Worm (Caenorhabditis elegans): ENCODE results near the gene M60.7.

M60.7 gene

ce11 chrX:8247088-8247487 is 13.9 kb downstream of the M60.7 start:
- TF ChIP-seq madf-3 (GFP tag; IDR thresholded peaks at IDR 0.05) (0 out of 2 replicates have a peak, but pooled peaks have one; percentile 59), chd-7 (tag; optimal IDR thresholded peaks at IDR 0.05) (no peak)

ce11 chrX:8246126-8246525 is 14.8 kb downstream of the M60.7 start, which contains the start of gene kqt-2:
Gene kqt-2 (minus strand): TSS chrX:8246369.
- peak; percentile 35; the same call in 1 of the 2 replicates for TF ChIP-seq dox-1 (GFP tag; IDR thresholded peaks at IDR 0.05)
- TF ChIP-seq F52B5.7 (tag; optimal IDR thresholded peaks at IDR 0.05): no peak
- peak; percentile 75 for TF ChIP-seq nhr-80 (tag; optimal IDR thresholded peaks at IDR 0.05)
- TF ChIP-seq let-607 (tag; optimal IDR thresholded peaks at IDR 0.05): peak in 1 of 2 experiments; percentile 0
- no peak for TF ChIP-seq aptf-2 (GFP tag; conservative IDR thresholded peaks at IDR 0.05)

ce11 chrX:8243116-8243515 is 17.9 kb downstream of the M60.7 start:
- no peak for TF ChIP-seq snpc-1.1 (tag; optimal IDR thresholded peaks at IDR 0.05; ENCODE audit: insufficient read depth)
- no peak for TF ChIP-seq ceh-27 (GFP tag; optimal IDR thresholded peaks at IDR 0.05)
- no peak for TF ChIP-seq C17E4.6 (GFP tag; IDR thresholded peaks at IDR 0.05)
- TF ChIP-seq ekl-4 (GFP tag; IDR thresholded peaks at IDR 0.05): no peak
- TF ChIP-seq nfyb-1 (GFP tag; IDR thresholded peaks at IDR 0.05): no peak
- TF ChIP-seq bed-1 (GFP tag; IDR thresholded peaks at IDR 0.05): no peak
- TF ChIP-seq pha-4 (tag; optimal IDR thresholded peaks at IDR 0.05): peak; percentile 31
- no peak for TF ChIP-seq let-607 (tag; optimal IDR thresholded peaks at IDR 0.05)
- TF ChIP-seq unc-62 (GFP tag; optimal IDR thresholded peaks at IDR 0.05): peak; percentile 75
- TF ChIP-seq F39B2.1 (GFP tag; IDR thresholded peaks at IDR 0.05): no peak
- peak; percentile 93 for TF ChIP-seq nhr-80 (tag; optimal IDR thresholded peaks at IDR 0.05)
- no peak for TF ChIP-seq K12H6.12 (tag; optimal IDR thresholded peaks at IDR 0.05)
- no peak for TF ChIP-seq nfya-2 (GFP tag; IDR thresholded peaks at IDR 0.05)
- no peak for TF ChIP-seq F57C9.4 (tag; optimal IDR thresholded peaks at IDR 0.05)
- TF ChIP-seq snpc-3.4 (tag; optimal IDR thresholded peaks at IDR 0.05): no peak
- peak; percentile 65 for TF ChIP-seq ets-4 (GFP tag; optimal IDR thresholded peaks at IDR 0.05)
- no peak for TF ChIP-seq die-1 (tag; optimal IDR thresholded peaks at IDR 0.05)
- no peak for TF ChIP-seq rpc-1 (optimal IDR thresholded peaks at IDR 0.05)
- TF ChIP-seq rpc-1 (tag; optimal IDR thresholded peaks at IDR 0.05): no peak
- no peak for TF ChIP-seq rec-8 (tag; optimal IDR thresholded peaks at IDR 0.05)
- TF ChIP-seq hmg-20 (GFP tag; IDR thresholded peaks at IDR 0.05): no peak
- peak; percentile 40 for TF ChIP-seq ZK185.1 (tag; optimal IDR thresholded peaks at IDR 0.05; ENCODE audit: poor library complexity, severe bottlenecking)
- no peak for TF ChIP-seq Y67H2A.10 (GFP tag; conservative IDR thresholded peaks at IDR 0.05)
- TF ChIP-seq pbrm-1 (GFP tag; IDR thresholded peaks at IDR 0.05): no peak
- TF ChIP-seq bed-2 (GFP tag; IDR thresholded peaks at IDR 0.05): no peak
- no peak for TF ChIP-seq F57A8.1 (GFP tag; optimal IDR thresholded peaks at IDR 0.05)
- TF ChIP-seq T07F8.4 (tag; optimal IDR thresholded peaks at IDR 0.05): no peak
- peak; percentile 15 for TF ChIP-seq nhr-90 (tag; optimal IDR thresholded peaks at IDR 0.05)
- no peak for TF ChIP-seq ztf-28 (GFP tag; IDR thresholded peaks at IDR 0.05)
- peak; percentile 70; the same call in 1 of the 2 replicates for TF ChIP-seq let-526 (GFP tag; IDR thresholded peaks at IDR 0.05)
- no peak for TF ChIP-seq F52B5.7 (tag; optimal IDR thresholded peaks at IDR 0.05)
- no peak for TF ChIP-seq snpc-1.3 (tag; optimal IDR thresholded peaks at IDR 0.05; ENCODE audit: insufficient read depth)
- TF ChIP-seq madf-3 (GFP tag; IDR thresholded peaks at IDR 0.05): no peak
- TF ChIP-seq ztf-26 (tag; optimal IDR thresholded peaks at IDR 0.05): no peak
- TF ChIP-seq lag-1 (GFP tag; IDR thresholded peaks at IDR 0.05): no peak
- TF ChIP-seq tbp1 (GFP tag; optimal IDR thresholded peaks at IDR 0.05): peak; percentile 25
- TF ChIP-seq ztf-6 (GFP tag; IDR thresholded peaks at IDR 0.05): no peak
- no peak for TF ChIP-seq K11D2.4 (GFP tag; IDR thresholded peaks at IDR 0.05)
- no peak for TF ChIP-seq F49E8.2 (tag; optimal IDR thresholded peaks at IDR 0.05; ENCODE audit: insufficient read depth)
- no peak for TF ChIP-seq ccch-3 (GFP tag; optimal IDR thresholded peaks at IDR 0.05)
- TF ChIP-seq hsf-1 (GFP tag; IDR thresholded peaks at IDR 0.05): 0 out of 2 replicates have a peak, but pooled peaks have one; percentile 25
